Worm (Caenorhabditis elegans): Measurements from ENCODE around the gene nhr-150.

DNA sequence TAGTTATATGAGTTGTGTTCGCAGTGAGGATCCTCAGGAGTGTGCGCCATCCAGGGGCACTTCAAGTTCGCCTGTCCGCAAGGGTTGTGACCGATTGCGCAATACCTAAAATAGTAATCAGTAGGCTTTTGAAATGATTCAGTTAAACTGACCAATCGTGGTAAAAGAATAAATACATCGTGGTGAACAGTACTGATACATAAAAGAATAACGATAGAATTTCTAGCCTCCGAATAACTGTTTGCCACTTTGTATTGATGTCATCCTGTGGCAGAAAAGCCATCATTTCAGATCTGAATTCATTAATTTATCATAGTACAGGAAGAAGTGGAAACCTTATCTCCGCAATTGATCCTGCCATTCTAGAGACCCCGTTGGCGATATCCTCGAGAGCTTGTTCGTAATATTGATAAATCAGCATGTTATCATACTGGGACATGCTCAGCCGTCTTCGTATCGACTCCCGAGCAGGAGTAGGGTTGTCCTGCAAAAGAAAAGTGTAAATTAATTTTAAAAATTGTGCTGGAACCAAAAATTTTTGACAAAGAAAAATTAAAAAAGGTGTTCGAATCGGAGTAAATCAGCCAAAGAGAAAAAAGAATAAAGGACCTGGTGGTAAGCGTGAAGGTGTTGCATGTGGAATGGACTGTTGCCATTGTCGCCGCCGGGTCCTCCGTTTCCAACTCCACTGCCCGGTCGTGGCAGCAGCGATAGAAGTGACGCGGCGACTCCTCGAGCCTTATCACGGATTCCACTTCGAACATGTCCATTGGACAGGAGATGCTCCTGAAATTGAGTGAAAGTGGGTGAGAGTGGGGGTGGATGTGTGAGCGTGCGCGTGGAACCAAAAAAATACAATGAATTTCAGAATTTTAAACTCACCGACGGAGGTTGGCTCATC is 31.8 kb upstream of the nhr-150 start:
- TF ChIP-seq pqm-1 (tag; optimal IDR thresholded peaks at IDR 0.05) (no peak), odd-2 (tag; optimal IDR thresholded peaks at IDR 0.05) (no peak), ceh-19 (GFP tag; optimal IDR thresholded peaks at IDR 0.05) (no peak), sox-4 (tag; optimal IDR thresholded peaks at IDR 0.05) (no peak), sdc-2 (tag; optimal IDR thresholded peaks at IDR 0.05) (no peak), hlh-6 (tag; optimal IDR thresholded peaks at IDR 0.05) (no peak), dmd-4 (tag; optimal IDR thresholded peaks at IDR 0.05; ENCODE audit: borderline replicate concordance) (no peak)
